Worm (Caenorhabditis elegans) whole organism, late embryonic: ENCODE data around the gene B0035.22.

ENCODE experiments used
- C38D4.7 ChIP-seq: fragments of 200-800 bp; sonication (Bioruptor generic); optimal IDR thresholded peaks from 2 replicates; lab custom pipeline; 2018; ENCODE audit warnings: mild to moderate bottlenecking, missing genetic modification characterization, moderate library complexity, missing compliant biosample characterization
- F13H6.1 ChIP-seq: sonication (generic microtip); optimal IDR thresholded peaks from 2 replicates; lab custom pipeline; 2016; ENCODE audit warnings: missing genetic modification characterization, missing compliant biosample characterization
- K02D7.2 ChIP-seq: sonication (generic microtip); optimal IDR thresholded peaks from 2 replicates; lab custom pipeline; 2017; ENCODE audit warnings: mild to moderate bottlenecking, missing genetic modification characterization, missing compliant biosample characterization
- K09A11.1 ChIP-seq: sonication (generic microtip); optimal IDR thresholded peaks from 2 replicates; lab custom pipeline; 2017; ENCODE audit warnings: antibody characterized with exemption, mild to moderate bottlenecking, missing genetic modification characterization, missing compliant biosample characterization; ENCODE audit not compliant: insufficient read depth
- T23F11.4 ChIP-seq: fragments of 200-800 bp; sonication (Bioruptor generic); optimal IDR thresholded peaks from 2 replicates; lab custom pipeline; 2018; ENCODE audit warnings: mild to moderate bottlenecking, missing genetic modification characterization, missing compliant biosample characterization
- Y22D7AL.16 ChIP-seq: sonication (generic microtip); optimal IDR thresholded peaks from 2 replicates; lab custom pipeline; 2016; ENCODE audit warnings: missing genetic modification characterization, missing compliant biosample characterization
- ahr-1 ChIP-seq: sonication (generic microtip); optimal IDR thresholded peaks from 2 replicates; lab custom pipeline; 2016; ENCODE audit warnings: missing genetic modification characterization, missing compliant biosample characterization
- ama-1 ChIP-seq: fragments of 150-350 bp; optimal IDR thresholded peaks from 2 replicates; lab custom pipeline; 2014
- ceh-18 ChIP-seq: sonication (generic microtip); optimal IDR thresholded peaks from 2 replicates; lab custom pipeline; 2016; ENCODE audit warnings: missing genetic modification characterization, missing compliant biosample characterization
- ceh-2 ChIP-seq: sonication (generic microtip); optimal IDR thresholded peaks from 2 replicates; lab custom pipeline; 2016; ENCODE audit warnings: missing genotype, missing genetic modification characterization, missing compliant biosample characterization
- ceh-22 ChIP-seq: sonication (generic microtip); optimal IDR thresholded peaks from 2 replicates; lab custom pipeline; 2017; ENCODE audit warnings: missing biosample characterization, missing genetic modification characterization
- ceh-31 ChIP-seq: sonication (generic microtip); optimal IDR thresholded peaks from 2 replicates; lab custom pipeline; 2016; ENCODE audit warnings: missing genetic modification characterization, missing compliant biosample characterization
- ceh-34 ChIP-seq: sonication (generic microtip); optimal IDR thresholded peaks from 2 replicates; lab custom pipeline; 2016; ENCODE audit warnings: mild to moderate bottlenecking, missing genetic modification characterization, missing compliant biosample characterization
- ceh-48 ChIP-seq: sonication (generic microtip); optimal IDR thresholded peaks from 2 replicates; lab custom pipeline; 2016; ENCODE audit warnings: missing genetic modification characterization, inconsistent platforms, missing compliant biosample characterization
- dmd-4 ChIP-seq: sonication (generic microtip); optimal IDR thresholded peaks from 2 replicates; lab custom pipeline; 2016; ENCODE audit warnings: borderline replicate concordance, missing genetic modification characterization, missing compliant biosample characterization
- dve-1 ChIP-seq: sonication (generic microtip); optimal IDR thresholded peaks from 2 replicates; lab custom pipeline; 2017; ENCODE audit warnings: antibody characterized with exemption, mild to moderate bottlenecking, missing genetic modification characterization, missing compliant biosample characterization
- elt-4 ChIP-seq: sonication (generic microtip); optimal IDR thresholded peaks from 2 replicates; lab custom pipeline; 2016; ENCODE audit warnings: missing genetic modification characterization, missing compliant biosample characterization
- eyg-1 ChIP-seq: sonication (generic microtip); optimal IDR thresholded peaks from 2 replicates; lab custom pipeline; 2016; ENCODE audit warnings: missing genotype, missing genetic modification characterization, missing compliant biosample characterization
- fkh-6 ChIP-seq: sonication (generic microtip); optimal IDR thresholded peaks from 2 replicates; lab custom pipeline; 2016; ENCODE audit warnings: missing genetic modification characterization, missing compliant biosample characterization
- gmeb-2 ChIP-seq: sonication (generic microtip); optimal IDR thresholded peaks from 2 replicates; lab custom pipeline; 2016; ENCODE audit warnings: missing genetic modification characterization, inconsistent platforms, missing compliant biosample characterization
- hlh-13 ChIP-seq: fragments of 200-800 bp; sonication (Bioruptor generic); optimal IDR thresholded peaks from 2 replicates; lab custom pipeline; 2018; ENCODE audit warnings: mild to moderate bottlenecking, missing genetic modification characterization, missing compliant biosample characterization
- hlh-15 ChIP-seq: sonication (generic microtip); optimal IDR thresholded peaks from 2 replicates; lab custom pipeline; 2016; ENCODE audit warnings: missing genetic modification characterization, missing compliant biosample characterization
- hlh-30 ChIP-seq: sonication (generic microtip); optimal IDR thresholded peaks from 2 replicates; lab custom pipeline; 2017; ENCODE audit warnings: antibody characterized with exemption, missing genetic modification characterization, missing compliant biosample characterization; ENCODE audit not compliant: insufficient read depth
- hlh-8 ChIP-seq: sonication (generic microtip); optimal IDR thresholded peaks from 2 replicates; lab custom pipeline; 2016; ENCODE audit warnings: missing genotype, missing genetic modification characterization, missing compliant biosample characterization
- lin-11 ChIP-seq: fragments of 200-800 bp; sonication (Bioruptor generic); optimal IDR thresholded peaks from 2 replicates; lab custom pipeline; 2018; ENCODE audit warnings: mild to moderate bottlenecking, missing genetic modification characterization, missing compliant biosample characterization
- madf-2 ChIP-seq: sonication (generic microtip); optimal IDR thresholded peaks from 2 replicates; lab custom pipeline; 2017; ENCODE audit warnings: missing genetic modification characterization, missing compliant biosample characterization
- nfya-1 ChIP-seq: sonication (generic microtip); optimal IDR thresholded peaks from 2 replicates; lab custom pipeline; 2017; ENCODE audit warnings: missing genetic modification characterization, mild to moderate bottlenecking, missing compliant biosample characterization, antibody characterized with exemption, moderate library complexity
- nhr-232 ChIP-seq: sonication (generic microtip); optimal IDR thresholded peaks from 2 replicates; lab custom pipeline; 2016; ENCODE audit warnings: missing genetic modification characterization, missing compliant biosample characterization
- npax-4 ChIP-seq: sonication (generic microtip); optimal IDR thresholded peaks from 2 replicates; lab custom pipeline; 2016; ENCODE audit warnings: missing genetic modification characterization, missing compliant biosample characterization
- odd-2 ChIP-seq: sonication (generic microtip); optimal IDR thresholded peaks from 2 replicates; lab custom pipeline; 2017; ENCODE audit warnings: antibody characterized with exemption, mild to moderate bottlenecking, missing genetic modification characterization, missing compliant biosample characterization
- pat-9 ChIP-seq: fragments of 200-800 bp; sonication (Bioruptor generic); optimal IDR thresholded peaks from 2 replicates; lab custom pipeline; 2018; ENCODE audit warnings: mild to moderate bottlenecking, missing genetic modification characterization, moderate library complexity, missing compliant biosample characterization
- pqm-1 ChIP-seq: sonication (generic microtip); optimal IDR thresholded peaks from 2 replicates; lab custom pipeline; 2016; ENCODE audit warnings: missing genetic modification characterization, missing compliant biosample characterization
- ref-2 ChIP-seq: sonication (generic microtip); optimal IDR thresholded peaks from 2 replicates; lab custom pipeline; 2016; ENCODE audit warnings: missing genetic modification characterization, missing compliant biosample characterization
- rnt-1 ChIP-seq: sonication (generic microtip); optimal IDR thresholded peaks from 2 replicates; lab custom pipeline; 2016; ENCODE audit warnings: missing genetic modification characterization, missing compliant biosample characterization
- sdc-2 ChIP-seq: sonication (generic microtip); optimal IDR thresholded peaks from 2 replicates; lab custom pipeline; 2016; ENCODE audit warnings: missing genotype, missing genetic modification characterization, missing compliant biosample characterization
- sox-4 ChIP-seq: sonication (generic microtip); optimal IDR thresholded peaks from 2 replicates; lab custom pipeline; 2017; ENCODE audit warnings: mild to moderate bottlenecking, missing genetic modification characterization, inconsistent platforms, missing compliant biosample characterization
- syd-9 ChIP-seq: sonication (generic microtip); optimal IDR thresholded peaks from 2 replicates; lab custom pipeline; 2016; ENCODE audit warnings: mild to moderate bottlenecking, missing genetic modification characterization, moderate library complexity, missing compliant biosample characterization
- tbx-7 ChIP-seq: sonication (generic microtip); optimal IDR thresholded peaks from 2 replicates; lab custom pipeline; 2016; ENCODE audit warnings: missing genotype, missing genetic modification characterization, missing compliant biosample characterization
- ttx-3 ChIP-seq: sonication (generic microtip); optimal IDR thresholded peaks from 2 replicates; lab custom pipeline; 2016; ENCODE audit warnings: missing genetic modification reagents, missing genetic modification characterization, missing compliant biosample characterization
- unc-55 ChIP-seq: sonication (generic microtip); optimal IDR thresholded peaks from 2 replicates; lab custom pipeline; 2017; ENCODE audit warnings: missing biosample characterization, missing genetic modification reagents, missing genetic modification characterization
- unc-86 ChIP-seq: sonication (generic microtip); optimal IDR thresholded peaks from 2 replicates; lab custom pipeline; 2016; ENCODE audit warnings: missing genetic modification characterization, missing compliant biosample characterization
- zip-5 ChIP-seq: sonication (generic microtip); optimal IDR thresholded peaks from 2 replicates; lab custom pipeline; 2016; ENCODE audit warnings: missing genetic modification characterization, missing compliant biosample characterization
- ztf-16 ChIP-seq: sonication (generic microtip); optimal IDR thresholded peaks from 2 replicates; lab custom pipeline; 2017; ENCODE audit warnings: missing genetic modification characterization, missing compliant biosample characterization

B0035.22 gene

ce11 chrIV:11310624-11311023, 4.3 kb upstream of the B0035.22 start, which contains the start of gene znf-207 (continued):
- TF ChIP-seq fkh-6 (tag; lab: Kevin White, UChicago) (peak; percentile 63), zip-5 (peak; percentile 42), unc-55 (GFP tag; lab: Kevin White, UChicago) (no peak), syd-9 (tag; lab: Kevin White, UChicago) (peak; percentile 31), Y22D7AL.16 (tag; lab: Kevin White, UChicago) (no peak), ttx-3 (tag; lab: Kevin White, UChicago) (peak; percentile 23), ceh-48 (no peak), ama-1 (lab: Kevin White, UChicago) (no peak), ahr-1 (peak; percentile 8), gmeb-2 (tag; lab: Kevin White, UChicago) (peak; percentile 19), nhr-232 (tag; lab: Kevin White, UChicago) (peak; percentile 45), hlh-8 (tag; lab: Kevin White, UChicago) (no peak), nfya-1 (tag; lab: Kevin White, UChicago) (peak; percentile 67), odd-2 (tag; lab: Kevin White, UChicago) (peak; percentile 13), dve-1 (no peak), pqm-1 (tag; lab: Kevin White, UChicago) (no peak), ceh-18 (tag; lab: Kevin White, UChicago) (peak; percentile 27), npax-4 (no peak), hlh-30 (tag; lab: Kevin White, UChicago) (no peak), sox-4 (peak; percentile 29), ztf-16 (tag; lab: Kevin White, UChicago) (no peak), ceh-31 (tag; lab: Kevin White, UChicago) (peak; percentile 82), K09A11.1 (tag; lab: Kevin White, UChicago) (peak; percentile 54), sdc-2 (tag; lab: Kevin White, UChicago) (no peak), unc-86 (tag; lab: Kevin White, UChicago) (no peak), F13H6.1 (peak; percentile 45), pat-9 (tag; lab: Kevin White, UChicago) (peak; percentile 3), elt-4 (no peak), K02D7.2 (no peak), madf-2 (tag; lab: Kevin White, UChicago) (peak; percentile 36), tbx-7 (tag; lab: Kevin White, UChicago) (peak; percentile 4)
- TF ChIP-seq, all 69 proteins: peak for 38

ce11 chrIV:11311484-11311883, 3.5 kb upstream of the B0035.22 start:
- TF ChIP-seq hlh-15 (tag; lab: Kevin White, UChicago) (no peak), hlh-30 (tag; lab: Kevin White, UChicago) (no peak), hlh-13 (GFP tag; lab: Kevin White, UChicago) (no peak), madf-2 (tag; lab: Kevin White, UChicago) (no peak), lin-11 (tag; lab: Kevin White, UChicago) (no peak), ceh-34 (no peak), dve-1 (no peak), rnt-1 (tag; lab: Kevin White, UChicago) (no peak), ceh-48 (no peak), Y22D7AL.16 (tag; lab: Kevin White, UChicago) (no peak), C38D4.7 (GFP tag; lab: Kevin White, UChicago) (no peak), npax-4 (no peak), ceh-22 (tag; lab: Kevin White, UChicago) (no peak), T23F11.4 (GFP tag; lab: Kevin White, UChicago) (no peak), sdc-2 (tag; lab: Kevin White, UChicago) (no peak), eyg-1 (tag; lab: Kevin White, UChicago) (no peak), ceh-2 (tag; lab: Kevin White, UChicago) (no peak), nhr-232 (tag; lab: Kevin White, UChicago) (no peak), dmd-4 (no peak), ref-2 (tag; lab: Kevin White, UChicago) (no peak)
- TF ChIP-seq, all 69 proteins: peak for 0
